Worm (Caenorhabditis elegans) whole organism, midembryonic: ENCODE data around the gene mdf-1.

Source experiments
- cog-1 ChIP-seq: sonication (generic microtip); optimal IDR thresholded peaks from 2 replicates; lab custom pipeline; 2016; ENCODE audit warnings: missing genetic modification characterization, missing compliant biosample characterization
- klf-2 ChIP-seq: fragments of 200-800 bp; sonication (Bioruptor generic); conservative IDR thresholded peaks from 2 replicates; pipeline ENCODE4 v1.3.6; 2022; ENCODE audit warnings: missing genetic modification reagents, missing genetic modification characterization, missing compliant biosample characterization
- tab-1 ChIP-seq: fragments of 200-800 bp; sonication (Bioruptor generic); IDR thresholded peaks from 2 replicates; pipeline ENCODE4 v1.3.6; 2022; ENCODE audit warnings: missing genetic modification characterization, missing compliant biosample characterization

- TF ChIP-seq cog-1 (tag; lab: Kevin White, UChicago): no peak
- TF ChIP-seq klf-2 (GFP tag; lab: Robert Waterston, UW): no peak
- no peak for TF ChIP-seq tab-1
Measured at ce11 chrV:9563585-9563984, 19.6 kb upstream of the mdf-1 start.
